Worm (Caenorhabditis elegans): ENCODE data around the gene ttc-39B.

ttc-39B gene

ce11 chrII:6333887-6334286 is at the start of gene ttc-39B:
Gene ttc-39B, minus strand, starts transcription at chrII:6333987.
- TF ChIP-seq lir-3 (tag; optimal IDR thresholded peaks at IDR 0.05) (no peak), R02D3.7 (tag; optimal IDR thresholded peaks at IDR 0.05) (no peak)

DNA sequence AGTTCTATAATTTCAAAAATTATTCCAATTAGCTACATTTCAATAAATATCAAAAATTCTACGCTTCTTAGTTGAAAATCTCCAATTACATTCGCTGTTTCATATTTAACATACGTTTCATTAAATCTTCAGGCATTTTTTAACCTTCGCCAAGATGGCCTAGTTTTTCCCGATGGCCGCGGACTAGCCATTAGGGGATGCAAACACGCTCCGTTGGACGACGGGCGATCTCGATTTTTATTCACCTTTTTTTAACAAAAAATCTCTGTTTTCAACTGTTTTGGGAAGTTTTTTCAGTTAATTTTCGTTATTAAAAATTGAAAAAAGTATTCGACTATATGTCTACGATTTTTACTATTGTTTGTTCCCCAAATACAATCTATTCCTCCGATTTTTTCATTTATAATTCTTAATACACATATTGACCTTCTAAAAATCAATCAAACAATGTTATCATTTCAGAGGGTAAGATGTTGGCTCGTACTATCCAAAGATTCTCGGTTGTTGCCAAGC is 49.5 kb upstream of the ttc-39B start, which contains the start of gene F58F12.1:
Gene F58F12.1, plus strand, starts transcription at position 463 of the 513 bp plus-strand sequence.
- TF ChIP-seq nhr-76 (tag; optimal IDR thresholded peaks at IDR 0.05) (no peak), saeg-2 (GFP tag; IDR thresholded peaks at IDR 0.05) (no peak), nhr-11 (tag; optimal IDR thresholded peaks at IDR 0.05) (peak; percentile 21), nhr-48 (tag; optimal IDR thresholded peaks at IDR 0.05) (no peak), lim-7 (GFP tag; IDR thresholded peaks at IDR 0.05) (no peak), arid-1 (GFP tag; conservative IDR thresholded peaks at IDR 0.05) (no peak), nhr-111 (GFP tag; optimal IDR thresholded peaks at IDR 0.05) (no peak), nhr-10 (tag; optimal IDR thresholded peaks at IDR 0.05) (no peak), ztf-7 (tag; optimal IDR thresholded peaks at IDR 0.05) (no peak), mdt-29 (GFP tag; IDR thresholded peaks at IDR 0.05) (no peak), lin-15B (tag; optimal IDR thresholded peaks at IDR 0.05) (no peak), gei-8 (GFP tag; optimal IDR thresholded peaks at IDR 0.05) (no peak), zfp-2 (tag; optimal IDR thresholded peaks at IDR 0.05) (no peak), lsy-2 (tag; optimal IDR thresholded peaks at IDR 0.05) (peak in 1 of 2 experiments; percentile 81), ama-1 (optimal IDR thresholded peaks at IDR 0.05) (no peak), nhr-41 (GFP tag; IDR thresholded peaks at IDR 0.05) (no peak), zip-2 (tag; optimal IDR thresholded peaks at IDR 0.05) (no peak), dpl-1 (GFP tag; optimal IDR thresholded peaks at IDR 0.05) (peak; percentile 56), aly-2 (tag; optimal IDR thresholded peaks at IDR 0.05) (no peak), unc-130 (GFP tag; optimal IDR thresholded peaks at IDR 0.05) (peak; percentile 90), dmd-6 (GFP tag; IDR thresholded peaks at IDR 0.05) (peak; percentile 14; the same call in 1 of the 2 replicates), zip-11 (GFP tag; IDR thresholded peaks at IDR 0.05) (no peak), ZK337.2 (GFP tag; IDR thresholded peaks at IDR 0.05) (peak; percentile 47; the same call in 1 of the 2 replicates), lin-13 (GFP tag; optimal IDR thresholded peaks at IDR 0.05) (peak; percentile 43), ceh-32 (tag; optimal IDR thresholded peaks at IDR 0.05; ENCODE audit: poor library complexity) (no peak), daf-16 (GFP tag; optimal IDR thresholded peaks at IDR 0.05) (no peak), daf-16 (tag; optimal IDR thresholded peaks at IDR 0.05) (peak; percentile 50), rbr-2 (tag; optimal IDR thresholded peaks at IDR 0.05) (peak; percentile 38), mep-1 (tag; optimal IDR thresholded peaks at IDR 0.05) (peak; percentile 66), hlh-30 (tag; optimal IDR thresholded peaks at IDR 0.05; ENCODE audit: insufficient read depth) (peak; percentile 52), lin-38 (GFP tag; IDR thresholded peaks at IDR 0.05) (peak; percentile 94), lin-29 (GFP tag; IDR thresholded peaks at IDR 0.05) (no peak), tag-97 (GFP tag; IDR thresholded peaks at IDR 0.05) (no peak), skn-1 (tag; optimal IDR thresholded peaks at IDR 0.05) (no peak), madf-5 (GFP tag; IDR thresholded peaks at IDR 0.05) (no peak), nhr-6 (tag; optimal IDR thresholded peaks at IDR 0.05) (peak; percentile 43), fos-1 (tag; optimal IDR thresholded peaks at IDR 0.05) (no peak), R02D3.7 (tag; optimal IDR thresholded peaks at IDR 0.05) (no peak), mdl-1 (tag; optimal IDR thresholded peaks at IDR 0.05) (no peak), hif-1 (tag; optimal IDR thresholded peaks at IDR 0.05) (peak in 1 of 2 experiments; percentile 75), nhr-237 (tag; optimal IDR thresholded peaks at IDR 0.05) (no peak), Y105C5A.15 (GFP tag; IDR thresholded peaks at IDR 0.05) (no peak), hlh-11 (tag; optimal IDR thresholded peaks at IDR 0.05) (peak; percentile 31), nhr-28 (tag; optimal IDR thresholded peaks at IDR 0.05) (peak; percentile 55), ceh-28 (tag; optimal IDR thresholded peaks at IDR 0.05) (no peak), ctbp-1 (GFP tag; IDR thresholded peaks at IDR 0.05) (no peak), aha-1 (tag) (peak; percentile 24), mes-2 (tag; optimal IDR thresholded peaks at IDR 0.05; ENCODE audit: poor library complexity, severe bottlenecking) (peak; percentile 97), daf-12 (tag; optimal IDR thresholded peaks at IDR 0.05) (no peak)
